Fruit fly (Drosophila melanogaster): ENCODE results near the gene mRpL45.

- no peak for TF ChIP-seq Myc (optimal IDR thresholded peaks at IDR 0.05)
- TF ChIP-seq Jra (GFP tag; optimal IDR thresholded peaks at IDR 0.05): no peak
- no peak for TF ChIP-seq brk (GFP tag; optimal IDR thresholded peaks at IDR 0.05)
- TF ChIP-seq usp (GFP tag; optimal IDR thresholded peaks at IDR 0.05): no peak
- no peak for TF ChIP-seq N (GFP tag; optimal IDR thresholded peaks at IDR 0.05)
- TF ChIP-seq jim (GFP tag; optimal IDR thresholded peaks at IDR 0.05): no peak
- TF ChIP-seq h (GFP tag; optimal IDR thresholded peaks at IDR 0.05): peak; percentile 21
- no peak for TF ChIP-seq pan (optimal IDR thresholded peaks at IDR 0.05)
- no peak for TF ChIP-seq sv (GFP tag; optimal IDR thresholded peaks at IDR 0.05)
These were observed 50.3 kb downstream of the mRpL45 start for dm6 chr3R:22668622-22669021.

Measured in whole organism, wandering third instar larva.